Worm (Caenorhabditis elegans): ENCODE data around the gene T05C1.1.

DNA sequence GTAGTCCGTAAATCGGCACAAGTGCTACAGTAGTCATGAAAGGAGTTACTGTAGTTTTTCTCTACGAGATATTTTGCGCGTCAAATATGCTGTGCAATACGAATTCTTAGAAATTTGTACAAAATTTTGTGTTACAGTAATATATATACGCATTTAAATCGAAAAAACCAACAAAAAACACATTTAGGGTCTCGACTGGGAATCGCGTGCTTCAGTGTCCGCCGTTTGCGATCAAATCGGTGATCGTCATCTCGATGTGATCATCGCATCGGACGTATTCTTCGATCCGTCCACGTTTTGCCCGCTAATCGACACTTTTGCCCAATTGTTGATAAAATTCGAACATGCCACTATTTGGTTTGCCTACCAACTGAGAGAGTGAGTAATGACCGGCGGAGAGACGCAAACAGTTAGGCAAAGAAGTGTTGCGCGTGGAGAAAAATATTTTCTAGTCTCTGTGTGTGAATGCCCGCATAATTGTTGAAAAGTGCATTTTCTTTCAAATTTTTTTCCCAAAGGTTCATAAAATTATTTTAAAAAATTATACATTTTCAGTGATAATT, 9.4 kb upstream of the T05C1.1 start:
- TF ChIP-seq nhr-10 (tag; optimal IDR thresholded peaks at IDR 0.05) (no peak), nhr-237 (tag; optimal IDR thresholded peaks at IDR 0.05) (no peak), nhr-11 (tag; optimal IDR thresholded peaks at IDR 0.05) (no peak), unc-55 (GFP tag; optimal IDR thresholded peaks at IDR 0.05) (no peak), ZK546.5 (tag; optimal IDR thresholded peaks at IDR 0.05) (no peak), ceh-16 (tag; optimal IDR thresholded peaks at IDR 0.05) (no peak), blmp-1 (tag; optimal IDR thresholded peaks at IDR 0.05; ENCODE audit: insufficient read depth) (no peak), R02D3.7 (tag; optimal IDR thresholded peaks at IDR 0.05) (no peak), lsy-2 (tag; optimal IDR thresholded peaks at IDR 0.05) (no peak), ztf-4 (tag; optimal IDR thresholded peaks at IDR 0.05) (no peak), lin-13 (GFP tag; optimal IDR thresholded peaks at IDR 0.05) (no peak), ztf-1 (GFP tag; conservative IDR thresholded peaks at IDR 0.05) (no peak), ztf-11 (tag; optimal IDR thresholded peaks at IDR 0.05) (no peak)

All from whole organism, L2 larva.